Fruit fly (Drosophila melanogaster) whole organism, embryonic: ENCODE results near the gene aph-1.

ENCODE experiments used
- Hey ChIP-seq: fragments of 200-800 bp; sonication (Bioruptor generic); optimal IDR thresholded peaks from 3 replicates; lab custom pipeline; 2018; ENCODE audit warnings: missing biosample characterization, mild to moderate bottlenecking, missing genetic modification characterization
- ewg ChIP-seq: fragments of 200-800 bp; sonication (Bioruptor generic); optimal IDR thresholded peaks from 3 replicates; lab custom pipeline; 2017; ENCODE audit warnings: mild to moderate bottlenecking, missing biosample characterization, missing genetic modification reagents, missing genetic modification characterization

DNA sequence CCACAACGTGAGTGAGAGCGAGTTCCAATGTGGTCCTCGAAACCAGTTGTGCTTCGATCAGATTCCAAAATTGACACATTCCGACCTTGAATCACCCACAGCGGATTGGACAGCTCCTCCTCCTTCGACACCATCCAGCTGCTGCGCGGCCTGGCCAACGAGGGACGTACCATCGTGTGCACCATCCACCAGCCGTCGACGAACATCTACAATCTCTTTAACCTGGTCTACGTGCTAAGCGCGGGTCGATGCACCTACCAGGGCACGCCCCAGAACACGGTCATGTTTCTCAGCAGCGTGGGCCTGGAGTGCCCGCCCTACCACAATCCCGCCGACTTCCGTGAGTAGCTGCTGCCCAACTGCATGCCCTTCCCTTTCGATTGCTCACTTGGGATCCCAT is 28.5 kb upstream of the aph-1 start:
- no peak for TF ChIP-seq ewg
- TF ChIP-seq Hey (tag; lab: Kevin White, UChicago), result no peak
